Worm (Caenorhabditis elegans) whole organism, young adult: ENCODE measurements around the gene Y61A9LA.7.

ENCODE experiments used
- B0035.1 ChIP-seq: sonication (generic microtip); optimal IDR thresholded peaks from 2 replicates; lab custom pipeline; 2016; ENCODE audit warnings: missing genetic modification characterization, mild to moderate bottlenecking, missing compliant biosample characterization, missing genotype, missing genetic modification reagents
- B0261.1 ChIP-seq: sonication (generic microtip); optimal IDR thresholded peaks from 2 replicates; lab custom pipeline; 2016; ENCODE audit warnings: mild to moderate bottlenecking, missing genetic modification characterization, moderate library complexity, missing compliant biosample characterization
- F49E8.2 ChIP-seq: sonication (generic microtip); optimal IDR thresholded peaks from 3 replicates; lab custom pipeline; 2017; ENCODE audit warnings: missing genetic modification characterization, mild to moderate bottlenecking, missing compliant biosample characterization, antibody characterized with exemption, moderate library complexity; ENCODE audit not compliant: insufficient read depth
- K12H6.12 ChIP-seq: fragments of 200-800 bp; sonication (Bioruptor generic); optimal IDR thresholded peaks from 2 replicates; lab custom pipeline; 2018; ENCODE audit warnings: mild to moderate bottlenecking, missing genetic modification characterization, missing compliant biosample characterization
- T26A5.8 ChIP-seq: sonication (generic microtip); optimal IDR thresholded peaks from 2 replicates; lab custom pipeline; 2016; ENCODE audit warnings: missing genetic modification characterization, missing compliant biosample characterization
- aptf-2 ChIP-seq: fragments of 200-800 bp; sonication (Bioruptor generic); conservative IDR thresholded peaks from 2 replicates; pipeline ENCODE4 v1.3.6; 2022; ENCODE audit warnings: missing genetic modification reagents, missing genetic modification characterization, missing compliant biosample characterization
- atf-7 ChIP-seq: sonication (generic microtip); optimal IDR thresholded peaks from 2 replicates; lab custom pipeline; 2017; ENCODE audit warnings: mild to moderate bottlenecking, missing genetic modification characterization, missing compliant biosample characterization
- cebp-2 ChIP-seq: fragments of 200-800 bp; sonication (Bioruptor generic); IDR thresholded peaks from 2 replicates; pipeline ENCODE4 v1.3.6; 2022; ENCODE audit warnings: missing genetic modification characterization, missing compliant biosample characterization
- chd-7 ChIP-seq: sonication (generic microtip); optimal IDR thresholded peaks from 2 replicates; lab custom pipeline; 2016; ENCODE audit warnings: mild to moderate bottlenecking, missing genetic modification characterization, moderate library complexity, missing compliant biosample characterization
- dpff-1 ChIP-seq: sonication (generic microtip); optimal IDR thresholded peaks from 2 replicates; lab custom pipeline; 2017; ENCODE audit warnings: mild to moderate bottlenecking, missing genetic modification characterization, missing compliant biosample characterization
- dpl-1 ChIP-seq: fragments of 150-350 bp; optimal IDR thresholded peaks from 2 replicates; lab custom pipeline; 2014; ENCODE audit warnings: missing biosample characterization, missing genetic modification reagents, missing genetic modification characterization
- egl-44 ChIP-seq: fragments of 200-800 bp; sonication (Bioruptor generic); IDR thresholded peaks from 2 replicates; pipeline ENCODE4 v1.3.6; 2022; ENCODE audit warnings: missing genetic modification reagents, missing genetic modification characterization, missing compliant biosample characterization
- ekl-4 ChIP-seq: fragments of 200-800 bp; sonication (Bioruptor generic); IDR thresholded peaks from 2 replicates; pipeline ENCODE4 v1.3.6; 2022; ENCODE audit warnings: missing genetic modification reagents, missing genetic modification characterization, missing compliant biosample characterization
- hlh-12 ChIP-seq: sonication (generic microtip); optimal IDR thresholded peaks from 2 replicates; lab custom pipeline; 2016; ENCODE audit warnings: missing genetic modification characterization, missing compliant biosample characterization
- hsf-1 ChIP-seq: fragments of 200-800 bp; sonication (Bioruptor generic); IDR thresholded peaks from 2 replicates; pipeline ENCODE4 v1.3.6; 2022; ENCODE audit warnings: missing genetic modification reagents, missing genetic modification characterization, missing compliant biosample characterization
- lag-1 ChIP-seq: fragments of 200-800 bp; sonication (Bioruptor generic); IDR thresholded peaks from 2 replicates; pipeline ENCODE4 v1.3.6; 2022; ENCODE audit warnings: missing genetic modification reagents, missing genetic modification characterization, missing compliant biosample characterization
- let-526 ChIP-seq: fragments of 200-800 bp; sonication (Bioruptor generic); IDR thresholded peaks from 2 replicates; pipeline ENCODE4 v1.3.6; 2022; ENCODE audit warnings: missing genetic modification reagents, missing genetic modification characterization, missing compliant biosample characterization
- lin-35 ChIP-seq, 3 experiments: fragments of 150-350 bp in 2 of 3; sonication (generic microtip) in 1 of 3; optimal IDR thresholded peaks; 2 replicates each; lab custom pipeline; 2014 to 2018; ENCODE audit warnings: missing biosample characterization in 3 of 3, missing genetic modification characterization in 3 of 3, missing genetic modification reagents in 3 of 3
- lin-40 ChIP-seq: sonication (generic microtip); optimal IDR thresholded peaks from 2 replicates; lab custom pipeline; 2016; ENCODE audit warnings: missing genetic modification characterization, mild to moderate bottlenecking, missing compliant biosample characterization, missing genotype, missing genetic modification reagents
- lin-54 ChIP-seq: fragments of 200-800 bp; sonication (Bioruptor generic); optimal IDR thresholded peaks from 2 replicates; lab custom pipeline; 2018; ENCODE audit warnings: mild to moderate bottlenecking, missing genetic modification characterization, missing compliant biosample characterization
- lir-1 ChIP-seq: fragments of 200-800 bp; sonication (Bioruptor generic); conservative IDR thresholded peaks from 2 replicates; pipeline ENCODE4 v1.3.6; 2022; ENCODE audit warnings: missing genetic modification reagents, missing genetic modification characterization, missing compliant biosample characterization
- lsl-1 ChIP-seq: fragments of 200-800 bp; sonication (Bioruptor generic); optimal IDR thresholded peaks from 2 replicates; lab custom pipeline; 2018; ENCODE audit warnings: mild to moderate bottlenecking, missing genetic modification characterization, moderate library complexity, missing compliant biosample characterization
- madf-6 ChIP-seq: fragments of 200-800 bp; sonication (Bioruptor generic); IDR thresholded peaks from 2 replicates; pipeline ENCODE4 v1.3.6; 2022; ENCODE audit warnings: missing genetic modification reagents, missing genetic modification characterization, missing compliant biosample characterization
- madf-8 ChIP-seq: fragments of 200-800 bp; sonication (Bioruptor generic); conservative IDR thresholded peaks from 2 replicates; pipeline ENCODE4 v1.3.6; 2022; ENCODE audit warnings: missing genetic modification reagents, missing genetic modification characterization, missing compliant biosample characterization
- nhr-80 ChIP-seq: sonication (generic microtip); optimal IDR thresholded peaks from 2 replicates; lab custom pipeline; 2016; ENCODE audit warnings: missing genetic modification characterization, missing compliant biosample characterization
- pbrm-1 ChIP-seq: fragments of 200-800 bp; sonication (Bioruptor generic); IDR thresholded peaks from 2 replicates; pipeline ENCODE4 v1.3.6; 2022; ENCODE audit warnings: missing genetic modification reagents, missing genetic modification characterization, missing compliant biosample characterization
- tbx-9 ChIP-seq: sonication (generic microtip); optimal IDR thresholded peaks from 2 replicates; lab custom pipeline; 2016; ENCODE audit warnings: borderline replicate concordance, missing genetic modification characterization, inconsistent platforms, missing compliant biosample characterization
- tlf-1 ChIP-seq: fragments of 200-800 bp; sonication (Bioruptor generic); optimal IDR thresholded peaks from 2 replicates; lab custom pipeline; 2018; ENCODE audit warnings: mild to moderate bottlenecking, missing genetic modification characterization, missing compliant biosample characterization
- unc-130 ChIP-seq: sonication (generic microtip); optimal IDR thresholded peaks from 2 replicates; lab custom pipeline; 2016; ENCODE audit warnings: missing genetic modification reagents, missing genetic modification characterization, missing compliant biosample characterization
- unc-62 ChIP-seq: fragments of 150-350 bp; optimal IDR thresholded peaks from 2 replicates; lab custom pipeline; 2014; ENCODE audit warnings: missing biosample characterization, missing genetic modification reagents, missing genetic modification characterization
- zfh-2 ChIP-seq: fragments of 200-800 bp; sonication (Bioruptor generic); conservative IDR thresholded peaks from 2 replicates; pipeline ENCODE4 v1.3.6; 2022; ENCODE audit warnings: missing genetic modification reagents, missing genetic modification characterization, missing compliant biosample characterization
- ztf-22 ChIP-seq: fragments of 200-800 bp; sonication (Bioruptor generic); optimal IDR thresholded peaks from 2 replicates; lab custom pipeline; 2018; ENCODE audit warnings: mild to moderate bottlenecking, missing genetic modification characterization, moderate library complexity, missing compliant biosample characterization

The Y61A9LA.7 gene

DNA sequence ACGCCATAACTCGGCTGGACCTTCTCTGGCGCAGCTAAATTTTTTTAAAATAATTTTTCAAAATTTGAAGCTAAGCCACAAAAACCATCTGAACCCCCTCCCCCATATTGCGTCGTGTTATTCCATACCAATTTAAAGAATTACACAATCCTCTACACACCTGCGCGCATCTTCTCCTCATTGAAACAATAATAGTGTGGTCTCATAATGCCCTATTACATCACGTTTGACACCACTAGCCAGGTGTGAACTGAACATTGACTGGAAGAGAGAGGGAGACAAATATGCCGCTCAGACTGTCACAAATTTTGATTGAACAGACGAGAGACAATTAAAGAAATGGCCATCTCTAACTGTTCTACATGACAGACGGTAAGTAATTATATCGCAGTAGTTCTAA is 34.1 kb downstream of the Y61A9LA.7 start:
- no peak for TF ChIP-seq ztf-22 (GFP tag; lab: Kevin White, UChicago)
- no peak for TF ChIP-seq lin-54 (GFP tag; lab: Kevin White, UChicago)
- TF ChIP-seq ekl-4 (GFP tag; lab: Robert Waterston, UW): no peak
- no peak for TF ChIP-seq tbx-9 (tag; lab: Kevin White, UChicago)
- no peak for TF ChIP-seq K12H6.12
- no peak for TF ChIP-seq dpl-1
- peak; percentile 70 for TF ChIP-seq unc-62 (GFP tag; lab: Kevin White, UChicago)
- TF ChIP-seq pbrm-1: no peak

DNA sequence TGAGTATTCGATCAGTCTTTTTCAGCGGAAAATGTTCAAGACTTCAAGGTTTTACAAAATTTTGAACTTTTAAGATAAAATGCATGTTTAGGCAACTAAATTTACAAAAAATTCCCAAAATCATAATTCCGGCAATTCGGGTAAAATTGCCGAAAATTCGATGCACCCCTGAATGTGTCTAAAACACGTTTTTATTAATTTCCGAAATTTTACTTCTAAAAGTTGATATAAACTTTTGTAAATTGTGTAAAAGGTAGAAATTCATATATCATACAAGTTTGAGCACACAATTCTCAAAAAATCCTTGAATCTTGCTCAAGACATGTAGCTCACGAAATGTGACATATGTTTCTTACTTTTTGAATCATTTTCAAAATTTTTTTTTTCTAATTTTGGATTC is 34.5 kb downstream of the Y61A9LA.7 start:
- TF ChIP-seq chd-7 (tag; lab: Kevin White, UChicago) (no peak), madf-8 (no peak), hsf-1 (GFP tag; lab: Robert Waterston, UW) (no peak), egl-44 (GFP tag; lab: Robert Waterston, UW) (no peak), unc-130 (GFP tag; lab: Kevin White, UChicago) (no peak), aptf-2 (GFP tag; lab: Robert Waterston, UW) (no peak), atf-7 (no peak), lag-1 (GFP tag; lab: Robert Waterston, UW) (no peak)

DNA sequence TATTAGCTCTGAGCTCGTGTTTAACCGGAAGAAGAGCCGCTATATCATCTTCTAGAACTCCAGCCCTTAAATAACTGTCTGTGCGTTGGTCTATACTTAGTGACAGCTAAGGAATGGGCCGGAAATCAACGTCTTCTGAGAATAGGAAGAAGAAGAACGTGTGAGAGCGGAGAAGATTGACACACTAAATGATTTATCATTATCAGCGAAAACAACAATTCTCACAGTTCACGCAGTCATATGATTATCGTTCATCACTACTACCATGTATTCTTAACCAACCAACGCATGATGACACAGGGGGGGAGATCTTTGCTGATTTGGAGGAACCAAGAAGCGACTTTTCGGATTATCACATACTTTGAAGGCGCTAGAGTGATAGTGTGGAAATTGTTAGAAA is 35.3 kb downstream of the Y61A9LA.7 start:
- no peak for TF ChIP-seq lir-1 (GFP tag; lab: Robert Waterston, UW)
- TF ChIP-seq lsl-1 (GFP tag; lab: Kevin White, UChicago): no peak
- 0 out of 2 replicates have a peak, but pooled peaks have one; percentile 8 for TF ChIP-seq madf-6 (GFP tag; lab: Robert Waterston, UW)
- no peak for TF ChIP-seq F49E8.2
- no peak for TF ChIP-seq B0261.1 (tag; lab: Kevin White, UChicago)
- no peak for TF ChIP-seq T26A5.8
- no peak for TF ChIP-seq pbrm-1

DNA sequence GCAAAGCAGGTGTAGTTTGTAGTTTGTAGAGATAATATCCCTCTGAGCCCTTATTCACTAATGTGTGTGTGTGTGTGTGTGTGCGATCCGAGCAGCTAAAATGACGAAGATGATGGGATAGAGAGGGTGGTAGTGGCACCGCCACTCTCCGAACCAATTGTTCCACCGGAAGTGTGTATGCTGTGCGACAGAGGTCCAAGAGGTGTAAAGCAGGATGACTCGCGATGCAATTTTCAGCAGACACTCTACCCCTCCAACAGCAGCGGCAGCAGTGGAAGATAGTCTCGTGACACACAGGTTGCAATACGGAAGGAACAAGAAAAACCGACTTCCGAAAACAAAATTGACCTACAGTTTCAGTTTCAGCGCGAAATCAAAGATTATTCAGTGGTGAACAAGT is 35.8 kb downstream of the Y61A9LA.7 start:
- no peak for TF ChIP-seq lag-1 (GFP tag; lab: Robert Waterston, UW)
- 0 out of 2 replicates have a peak, but pooled peaks have one; percentile 24 for TF ChIP-seq cebp-2 (GFP tag; lab: Robert Waterston, UW)

DNA sequence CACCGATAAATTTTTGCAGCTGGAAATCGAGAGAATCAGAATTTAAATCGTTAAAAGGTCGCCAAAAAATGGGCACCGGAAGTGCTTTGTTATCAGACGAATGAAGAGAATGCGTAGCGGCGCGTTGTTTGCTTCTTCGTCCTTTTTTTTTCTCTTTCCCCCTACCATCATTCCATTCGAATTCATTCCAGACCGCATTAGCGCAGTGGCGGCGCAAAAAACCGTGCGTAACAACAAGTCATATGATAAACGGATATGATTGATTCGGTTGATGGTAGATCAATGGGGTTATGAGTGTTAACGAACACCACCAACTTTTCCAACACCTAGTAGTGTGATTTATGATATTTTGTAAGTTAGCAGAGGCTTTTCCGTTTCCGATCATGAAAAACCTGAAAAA is 36.3 kb downstream of the Y61A9LA.7 start:
- TF ChIP-seq zfh-2 (GFP tag; lab: Robert Waterston, UW): no peak
- TF ChIP-seq lin-35 (GFP tag; optimal IDR thresholded peaks at IDR 0.05; lab: Kevin White, UChicago): no peak
- TF ChIP-seq tlf-1 (GFP tag; lab: Kevin White, UChicago): no peak
- TF ChIP-seq lin-40 (tag; lab: Kevin White, UChicago): no peak
- TF ChIP-seq dpff-1 (tag; lab: Kevin White, UChicago): no peak
- no peak for TF ChIP-seq hlh-12 (tag; lab: Kevin White, UChicago)
- no peak for TF ChIP-seq nhr-80 (tag; lab: Kevin White, UChicago)
- TF ChIP-seq madf-6 (GFP tag; lab: Robert Waterston, UW): no peak
- no peak for TF ChIP-seq let-526 (GFP tag; lab: Robert Waterston, UW)
- TF ChIP-seq B0035.1 (tag; lab: Kevin White, UChicago): no peak
